Worm (Caenorhabditis elegans) whole organism, mixed stage, embryonic: ENCODE data around the gene C44B7.5.

ENCODE experiments used
- ces-1 ChIP-seq: fragments of 150-350 bp; optimal IDR thresholded peaks from 2 replicates; lab custom pipeline; 2014; ENCODE audit warnings: missing biosample characterization, missing genetic modification reagents, missing genetic modification characterization
- hlh-1 ChIP-seq: fragments of 150-350 bp; optimal IDR thresholded peaks from 2 replicates; lab custom pipeline; 2014; ENCODE audit warnings: missing biosample characterization, missing genetic modification reagents, missing genetic modification characterization
- lin-32 ChIP-seq: fragments of 200-800 bp; sonication (Bioruptor generic); optimal IDR thresholded peaks from 2 replicates; lab custom pipeline; 2018; ENCODE audit warnings: mild to moderate bottlenecking, missing genetic modification characterization, missing compliant biosample characterization
- nhr-237 ChIP-seq: fragments of 150-350 bp; optimal IDR thresholded peaks from 2 replicates; lab custom pipeline; 2014; ENCODE audit warnings: missing biosample characterization, missing genetic modification characterization

DNA sequence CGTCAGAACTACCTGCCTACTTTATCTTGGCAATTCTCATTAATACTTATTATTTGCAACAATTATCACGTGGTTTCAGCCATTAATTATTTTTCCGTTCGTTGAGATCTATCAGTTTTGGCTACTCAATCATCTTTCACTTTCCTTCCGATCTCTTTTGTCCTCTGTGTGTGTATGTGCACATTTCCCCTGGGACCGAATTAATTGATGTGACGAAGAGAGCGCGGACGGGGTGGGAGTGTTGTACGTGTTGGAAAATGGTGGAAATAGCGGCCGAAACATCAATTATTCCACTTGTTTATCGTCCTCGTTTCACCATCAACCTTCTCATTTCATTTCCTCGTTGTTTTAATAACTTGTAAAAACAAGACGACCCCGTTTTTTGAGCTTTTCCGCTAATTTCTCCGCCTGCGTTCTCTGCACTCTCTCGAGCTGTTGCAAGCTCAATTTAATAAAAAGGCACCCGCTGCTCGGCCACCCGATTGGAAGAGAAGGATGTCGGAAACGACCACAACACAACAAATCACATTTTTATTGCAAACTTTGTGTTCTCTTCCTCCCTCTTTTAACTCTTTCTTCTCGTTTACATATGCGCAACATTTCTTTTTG is 34.0 kb downstream of the C44B7.5 start:
- TF ChIP-seq ces-1 (GFP tag; lab: Kevin White, UChicago) (peak; percentile 91), lin-32 (GFP tag; lab: Kevin White, UChicago) (no peak), hlh-1 (no peak), nhr-237 (tag; lab: Kevin White, UChicago) (no peak)
